Fruit fly (Drosophila melanogaster) S2 (cell line): ENCODE measurements around the gene Adgf-D.

Experiments used
- CG8478 ChIP-seq: fragments of >200 bp; optimal IDR thresholded peaks from 2 replicates; lab custom pipeline; 2018
- CTCF ChIP-seq, 2 experiments: fragments of >200 bp; optimal IDR thresholded peaks; 2 replicates each; lab custom pipeline; 2018

Gene Adgf-D

DNA sequence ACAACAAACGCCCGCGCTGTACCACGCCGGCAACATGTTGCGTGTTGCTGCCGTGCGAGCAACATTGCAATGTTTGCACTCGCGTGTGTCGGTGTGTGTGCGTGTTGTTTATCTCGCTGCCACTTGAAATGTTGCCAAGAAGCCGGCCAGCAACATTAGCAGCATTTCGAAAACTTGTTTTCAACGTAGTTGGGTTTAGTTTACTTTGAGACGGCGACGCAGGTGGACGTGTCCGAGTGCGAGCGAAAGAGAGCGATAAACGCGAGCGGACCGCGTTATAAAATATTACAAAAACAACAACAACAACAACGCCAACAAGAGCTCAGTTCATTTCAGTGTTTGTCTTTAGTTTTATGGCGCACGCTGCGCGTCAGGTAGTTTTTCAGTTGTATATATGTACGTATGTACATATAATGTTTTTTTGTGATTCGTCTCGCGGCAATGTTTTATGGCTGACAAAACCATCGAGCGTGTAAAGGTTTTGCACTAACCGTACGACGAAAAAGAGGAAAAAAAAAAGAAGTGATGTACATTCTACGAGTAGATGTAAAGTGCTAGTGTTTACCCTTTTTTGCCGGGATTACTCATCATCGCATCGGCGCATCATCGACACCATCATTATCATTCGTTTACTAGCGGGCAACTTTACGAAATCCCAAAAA, 9.9 kb upstream of the Adgf-D start, which contains the start of gene kmr:
TSS of gene kmr (plus strand) at position 196 of the 662 bp plus-strand sequence.
- no peak for TF ChIP-seq CG8478 (lab: Kevin White, UChicago)
- TF ChIP-seq CTCF (optimal IDR thresholded peaks at IDR 0.05; lab: Kevin White, UChicago), result no peak

DNA sequence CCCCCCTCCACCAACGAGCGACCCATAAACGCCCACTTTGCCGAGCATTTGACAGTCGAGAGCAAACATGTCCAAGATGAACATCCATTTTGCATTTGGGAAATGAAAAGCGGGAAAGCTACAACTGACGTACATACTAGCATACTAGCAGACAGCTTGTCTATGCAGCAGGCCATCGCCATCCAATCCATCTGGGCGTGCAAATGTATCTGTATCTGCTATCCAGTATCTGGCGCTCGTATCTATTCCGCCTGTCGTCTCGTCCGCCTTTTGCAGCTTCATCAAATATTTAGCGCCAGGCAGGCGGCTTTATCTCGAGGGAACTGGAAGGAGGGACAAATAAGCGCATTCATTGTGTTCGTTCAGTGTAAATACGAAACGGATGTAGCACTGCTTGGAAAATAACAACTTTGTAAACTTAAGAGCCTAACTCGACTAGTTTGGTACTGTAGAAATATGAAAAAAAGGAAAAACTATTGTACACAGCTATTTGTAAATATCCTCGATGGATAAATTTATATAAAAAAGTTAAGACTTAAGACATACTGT, 8.9 kb upstream of the Adgf-D start:
- TF ChIP-seq CG8478 (lab: Kevin White, UChicago) (no peak), CTCF (optimal IDR thresholded peaks at IDR 0.05; lab: Kevin White, UChicago) (no peak)

DNA sequence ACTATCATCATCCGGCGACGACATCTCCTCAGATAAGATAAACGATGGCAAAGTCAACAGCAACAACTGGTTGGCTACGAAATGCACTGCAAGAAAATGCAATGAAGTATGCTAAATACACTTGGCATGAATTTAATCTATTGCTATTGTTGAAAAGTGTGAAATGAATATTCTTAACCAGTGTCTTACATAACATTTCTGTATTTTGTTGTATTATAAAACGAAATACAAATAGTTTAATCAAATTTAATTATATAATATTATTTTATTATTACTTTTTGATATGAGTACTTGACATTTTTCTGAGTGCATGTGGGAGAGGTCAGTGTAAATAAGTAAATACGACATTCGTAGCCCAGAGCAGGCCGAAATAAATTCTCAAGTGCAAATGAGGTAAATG, 8.3 kb upstream of the Adgf-D start:
- no peak for TF ChIP-seq CTCF (optimal IDR thresholded peaks at IDR 0.05; lab: Kevin White, UChicago)

DNA sequence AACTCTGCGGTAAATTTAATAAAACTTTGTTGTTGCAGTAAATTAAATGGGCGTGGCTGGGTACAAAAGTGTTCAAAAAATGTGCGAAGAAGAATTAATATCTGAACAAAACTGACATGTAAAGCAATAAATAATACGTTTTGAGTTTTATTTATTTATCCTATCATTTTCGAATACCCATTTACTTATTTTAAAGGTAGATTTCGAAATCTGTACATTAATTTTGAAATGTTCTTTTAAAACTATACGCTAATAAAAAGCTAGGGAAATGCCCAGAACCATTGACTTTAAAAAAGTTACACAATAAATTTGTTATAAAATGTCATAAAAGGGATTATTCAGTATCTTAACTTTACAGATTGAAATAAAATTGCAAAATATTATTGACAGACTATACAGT, 6.5 kb upstream of the Adgf-D start, which contains the start of the genes primo-1 and primo-2:
TSS of gene primo-1 (minus strand) at position 101 of the 400 bp plus-strand sequence.
TSS of gene primo-2 (minus strand) at position 101 of the 400 bp plus-strand sequence.
- TF ChIP-seq CG8478 (lab: Kevin White, UChicago), result no peak
- TF ChIP-seq CTCF (optimal IDR thresholded peaks at IDR 0.05; lab: Kevin White, UChicago), result no peak

- TF ChIP-seq CTCF (optimal IDR thresholded peaks at IDR 0.05; lab: Kevin White, UChicago), result peak in 1 of 2 experiments; percentile 22
- TF ChIP-seq CG8478 (lab: Kevin White, UChicago), result no peak
Observed at dm6 chr3R:13710645-13711044, 5.4 kb upstream of the Adgf-D start.

- TF ChIP-seq CG8478 (lab: Kevin White, UChicago) (no peak), CTCF (optimal IDR thresholded peaks at IDR 0.05; lab: Kevin White, UChicago) (no peak)
Observed at dm6 chr3R:13709839-13710238, 4.6 kb upstream of the Adgf-D start, which contains the start of gene Argp. Gene Argp (minus strand): TSS chr3R:13709939.

DNA sequence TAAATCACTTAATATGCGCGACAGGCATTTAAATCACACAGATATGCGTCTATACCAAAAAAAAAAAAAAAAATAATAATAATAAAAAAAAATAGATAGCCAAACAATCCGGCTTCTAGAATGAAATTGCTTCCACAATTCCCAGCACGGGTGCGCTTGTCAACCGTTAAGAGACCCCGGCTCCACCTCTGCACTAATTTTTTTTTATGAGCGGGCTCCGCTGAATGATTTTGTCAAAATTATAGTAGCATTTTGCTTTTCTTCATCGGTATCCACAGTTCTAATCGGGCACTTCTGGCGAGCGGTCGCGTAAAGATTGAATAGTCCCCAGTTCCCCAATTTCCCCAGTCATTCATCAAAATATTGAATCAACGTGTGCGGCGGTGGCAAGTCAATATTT, 1.3 kb upstream of the Adgf-D start, which contains the start of gene Adgf-C:
TSS of gene Adgf-C (plus strand) at position 301 of the 400 bp plus-strand sequence.
- TF ChIP-seq CTCF (optimal IDR thresholded peaks at IDR 0.05; lab: Kevin White, UChicago) (no peak), CG8478 (lab: Kevin White, UChicago) (no peak)

dm6 chr3R:13700738-13701137, 4.5 kb downstream of the Adgf-D start, which contains the start of gene f-cup:
Gene f-cup (minus strand): TSS chr3R:13700838.
- TF ChIP-seq CG8478 (lab: Kevin White, UChicago), result no peak
- TF ChIP-seq CTCF (optimal IDR thresholded peaks at IDR 0.05; lab: Kevin White, UChicago), result no peak

DNA sequence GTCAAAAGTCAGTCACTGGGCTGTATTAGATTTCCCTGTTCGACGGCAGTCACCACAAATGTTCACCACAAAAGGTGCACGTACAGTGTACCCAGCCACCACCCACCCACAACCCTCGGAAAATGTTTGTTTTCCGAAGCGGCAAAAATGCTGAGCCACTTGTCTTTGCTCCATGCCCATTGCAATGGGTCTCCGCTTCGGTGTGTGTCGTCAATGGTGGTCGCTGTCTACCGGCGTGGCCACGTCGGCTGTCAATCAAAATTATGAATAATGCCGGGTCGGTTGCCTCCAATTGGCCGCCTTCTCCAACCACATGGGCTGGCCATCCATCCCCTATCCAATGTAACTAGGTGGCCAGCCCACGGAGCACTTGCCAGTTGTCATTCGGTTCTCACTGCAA, 5.0 kb downstream of the Adgf-D start, which contains the start of gene ninaB:
TSS of gene ninaB (plus strand) at position 374 of the 400 bp plus-strand sequence.
- TF ChIP-seq CG8478 (lab: Kevin White, UChicago), result no peak

DNA sequence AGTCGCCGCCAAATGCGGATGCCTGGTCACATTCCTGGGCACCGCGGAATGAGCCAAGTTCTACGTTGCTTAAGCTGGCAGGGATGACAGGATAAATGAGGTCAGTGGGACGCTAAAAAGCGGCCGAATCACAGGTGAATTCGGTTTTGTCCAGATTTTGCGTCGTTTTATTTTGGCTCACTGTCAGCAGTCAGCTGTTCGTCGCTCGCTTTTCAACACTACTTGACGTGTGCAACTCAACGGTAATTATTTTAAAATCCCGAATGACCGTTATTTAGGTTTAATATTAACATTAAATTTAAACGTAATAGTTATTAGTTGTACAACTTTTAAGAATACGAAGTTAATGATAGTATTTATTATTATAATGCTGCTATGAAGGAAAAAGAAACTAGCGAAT, 5.9 kb downstream of the Adgf-D start:
- TF ChIP-seq CG8478 (lab: Kevin White, UChicago), result no peak
- TF ChIP-seq CTCF (optimal IDR thresholded peaks at IDR 0.05; lab: Kevin White, UChicago), result peak in 1 of 2 experiments; percentile 10

dm6 chr3R:13693753-13694152, 11.4 kb downstream of the Adgf-D start, which contains the start of gene CG14367:
Gene CG14367 (plus strand): TSS chr3R:13694053.
- TF ChIP-seq CTCF (optimal IDR thresholded peaks at IDR 0.05; lab: Kevin White, UChicago) (no peak), CG8478 (lab: Kevin White, UChicago) (no peak)

- TF ChIP-seq CG8478 (lab: Kevin White, UChicago) (no peak), CTCF (optimal IDR thresholded peaks at IDR 0.05; lab: Kevin White, UChicago) (no peak)
Observed at dm6 chr3R:13686371-13687211, 18.6 kb downstream of the Adgf-D start, which contains the start of gene omd. Gene omd (minus strand): TSS chr3R:13687210.

DNA sequence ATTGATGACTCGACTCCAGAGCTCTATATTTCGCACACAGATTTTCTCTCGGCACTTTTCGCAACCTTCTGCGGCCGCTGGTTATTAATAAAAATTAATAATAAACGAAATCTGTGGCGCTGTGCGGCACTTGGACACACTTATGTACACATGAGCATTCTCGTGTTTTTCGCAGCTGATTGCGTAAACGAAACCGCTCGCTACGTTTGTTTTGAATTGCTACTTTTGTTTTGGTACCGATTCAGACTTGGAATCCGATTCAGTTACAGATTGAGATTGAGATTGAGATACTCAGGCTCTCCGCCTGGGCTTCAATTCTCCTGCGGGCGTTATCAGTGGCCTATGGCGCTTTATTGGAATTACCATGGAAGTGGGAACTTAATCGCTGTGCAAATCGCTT, 19.2 kb downstream of the Adgf-D start:
- TF ChIP-seq CG8478 (lab: Kevin White, UChicago) (no peak), CTCF (optimal IDR thresholded peaks at IDR 0.05; lab: Kevin White, UChicago) (no peak)

- TF ChIP-seq CTCF (optimal IDR thresholded peaks at IDR 0.05; lab: Kevin White, UChicago) (no peak), CG8478 (lab: Kevin White, UChicago) (no peak)
Observed at dm6 chr3R:13684569-13685402, 20.4 kb downstream of the Adgf-D start.
